Worm (Caenorhabditis elegans) whole organism, early embryonic: Measurements from ENCODE around the gene pas-2.

ENCODE experiments used
- ama-1 ChIP-seq: fragments of 150-350 bp; optimal IDR thresholded peaks from 2 replicates; lab custom pipeline; 2014
- ets-7 ChIP-seq: sonication (generic microtip); optimal IDR thresholded peaks from 2 replicates; lab custom pipeline; 2016; ENCODE audit warnings: missing genotype, missing genetic modification characterization, missing compliant biosample characterization
- sea-1 ChIP-seq: fragments of 200-800 bp; sonication (Bioruptor generic); conservative IDR thresholded peaks from 2 replicates; pipeline ENCODE4 v1.3.6; 2022; ENCODE audit warnings: missing genetic modification characterization, missing compliant biosample characterization
- tra-4 ChIP-seq: sonication (generic microtip); optimal IDR thresholded peaks from 2 replicates; lab custom pipeline; 2017; ENCODE audit warnings: missing genetic modification characterization, missing compliant biosample characterization

ce11 chrV:10745034-10745433 lies 25.1 kb upstream of the pas-2 start, which contains the start of gene srj-21:
- TF ChIP-seq ets-7 (tag; lab: Kevin White, UChicago) (no peak), tra-4 (tag; lab: Kevin White, UChicago) (no peak), sea-1 (GFP tag; lab: Robert Waterston, UW) (no peak), ama-1 (no peak)
